Worm (Caenorhabditis elegans): Measurements from ENCODE around the gene sre-54.

The sre-54 gene

DNA sequence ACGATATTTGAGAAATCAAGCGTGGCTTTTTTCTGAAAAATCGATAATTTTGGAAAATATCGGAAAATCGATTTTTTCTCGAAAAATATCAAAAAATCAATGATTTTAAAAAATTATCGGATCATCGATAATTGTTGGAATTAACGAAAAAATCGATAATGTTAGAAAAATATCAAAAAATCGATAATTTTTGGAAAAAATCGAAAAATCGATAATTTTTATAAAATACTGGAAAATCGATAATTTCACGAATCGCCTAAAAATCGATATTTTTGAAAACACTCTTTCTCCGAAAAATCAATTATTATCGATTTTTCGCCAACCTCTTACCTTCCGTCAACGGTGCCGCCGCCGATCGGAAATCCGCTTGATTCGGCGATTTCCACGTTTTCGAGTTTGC is 31.5 kb upstream of the sre-54 start:
- TF ChIP-seq dmd-4 (tag; optimal IDR thresholded peaks at IDR 0.05) (no peak), Y55F3AM.14 (GFP tag; optimal IDR thresholded peaks at IDR 0.05) (no peak), fos-1 (tag; optimal IDR thresholded peaks at IDR 0.05) (no peak), sem-4 (tag; optimal IDR thresholded peaks at IDR 0.05) (no peak), nhr-25 (tag; optimal IDR thresholded peaks at IDR 0.05) (no peak), elt-1 (tag; optimal IDR thresholded peaks at IDR 0.05) (no peak), F13H6.1 (tag; optimal IDR thresholded peaks at IDR 0.05) (no peak), snpc-4 (tag; optimal IDR thresholded peaks at IDR 0.05) (no peak), blmp-1 (tag; optimal IDR thresholded peaks at IDR 0.05; ENCODE audit: insufficient read depth) (no peak), lsy-2 (tag; optimal IDR thresholded peaks at IDR 0.05) (no peak), nhr-237 (tag; optimal IDR thresholded peaks at IDR 0.05) (no peak), ztf-11 (tag; optimal IDR thresholded peaks at IDR 0.05) (no peak), R02D3.7 (tag; optimal IDR thresholded peaks at IDR 0.05) (no peak), nhr-12 (tag; optimal IDR thresholded peaks at IDR 0.05) (no peak), lin-13 (GFP tag; optimal IDR thresholded peaks at IDR 0.05) (no peak), zag-1 (tag; optimal IDR thresholded peaks at IDR 0.05) (no peak), peb-1 (tag; optimal IDR thresholded peaks at IDR 0.05) (no peak)

DNA sequence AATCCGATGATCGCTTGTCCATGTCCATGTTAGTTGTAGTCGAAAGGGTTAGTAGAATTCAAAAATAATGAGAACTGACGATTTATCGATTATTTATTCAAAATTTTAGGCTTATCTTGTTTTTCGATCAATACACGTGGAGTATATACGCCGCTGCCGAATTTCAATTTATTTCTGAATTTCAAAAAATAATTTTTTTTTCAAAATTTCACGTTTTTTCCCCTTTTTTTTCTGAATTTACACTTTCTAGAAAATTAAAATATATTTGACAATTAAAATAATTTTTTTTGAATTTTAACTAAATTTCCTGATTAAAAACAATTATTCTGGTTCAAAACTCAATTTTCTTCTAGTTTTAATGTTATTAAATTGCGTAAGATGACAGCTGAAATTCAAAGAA is 30.4 kb upstream of the sre-54 start, which contains the start of gene C50E10.1:
Gene C50E10.1 (minus strand): TSS at position 101 of the 400 bp plus-strand sequence.
- no peak for TF ChIP-seq nhr-10 (tag; optimal IDR thresholded peaks at IDR 0.05)
- no peak for TF ChIP-seq Y55F3AM.14 (GFP tag; optimal IDR thresholded peaks at IDR 0.05)
- TF ChIP-seq nhr-23 (tag; optimal IDR thresholded peaks at IDR 0.05) = no peak

DNA sequence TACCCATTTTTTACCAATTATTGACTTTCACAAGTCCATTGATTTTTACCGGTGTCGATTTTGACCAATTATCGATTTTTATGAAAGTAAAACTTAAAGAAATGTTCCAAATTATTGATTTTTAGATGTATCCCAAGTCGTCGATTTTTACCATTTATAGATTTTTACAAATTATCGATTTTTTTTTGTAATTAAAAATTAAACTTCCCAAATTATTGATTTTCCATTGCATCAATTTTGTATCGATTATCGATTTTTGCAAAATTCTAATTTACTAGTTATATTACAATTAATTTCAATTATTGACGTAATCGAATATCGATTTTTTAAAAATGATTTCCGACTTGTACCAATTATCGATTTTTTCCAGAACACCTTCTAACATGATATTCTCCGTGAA is 29.6 kb upstream of the sre-54 start, which contains the start of gene sre-50:
Gene sre-50 (plus strand): TSS at position 384 of the 400 bp plus-strand sequence.
- no peak for TF ChIP-seq nhr-237 (tag; optimal IDR thresholded peaks at IDR 0.05)
- no peak for TF ChIP-seq lsy-2 (tag; optimal IDR thresholded peaks at IDR 0.05)
- TF ChIP-seq unc-39 (tag; optimal IDR thresholded peaks at IDR 0.05) = no peak
- TF ChIP-seq egl-27 (tag; optimal IDR thresholded peaks at IDR 0.05) = no peak
- no peak for TF ChIP-seq mab-5 (tag; optimal IDR thresholded peaks at IDR 0.05)
- no peak for TF ChIP-seq mbf-1 (tag; optimal IDR thresholded peaks at IDR 0.05)
- TF ChIP-seq ceh-82 (tag; optimal IDR thresholded peaks at IDR 0.05) = no peak
- TF ChIP-seq Y55F3AM.14 (GFP tag; optimal IDR thresholded peaks at IDR 0.05) = no peak
- TF ChIP-seq aly-2 (tag; optimal IDR thresholded peaks at IDR 0.05) = no peak
- TF ChIP-seq skn-1 (tag; optimal IDR thresholded peaks at IDR 0.05) = no peak
- TF ChIP-seq lin-39 (tag; optimal IDR thresholded peaks at IDR 0.05) = no peak
- no peak for TF ChIP-seq R02D3.7 (tag; optimal IDR thresholded peaks at IDR 0.05)
- TF ChIP-seq dmd-4 (tag; optimal IDR thresholded peaks at IDR 0.05) = no peak
- no peak for TF ChIP-seq ztf-1 (GFP tag; conservative IDR thresholded peaks at IDR 0.05)

ce11 chrII:12309614-12310013 is 23.1 kb upstream of the sre-54 start, which contains the start of gene C50E10.2:
TSS of gene C50E10.2 (minus strand) at chrII:12309714.
- TF ChIP-seq elt-1 (tag; optimal IDR thresholded peaks at IDR 0.05) (no peak), mdl-1 (tag; optimal IDR thresholded peaks at IDR 0.05) (no peak), mbf-1 (tag; optimal IDR thresholded peaks at IDR 0.05) (no peak), C34F6.9 (tag; optimal IDR thresholded peaks at IDR 0.05) (no peak), sma-3 (GFP tag; optimal IDR thresholded peaks at IDR 0.05) (no peak), ztf-4 (tag; optimal IDR thresholded peaks at IDR 0.05) (no peak), nhr-12 (tag; optimal IDR thresholded peaks at IDR 0.05) (no peak), nhr-11 (tag; optimal IDR thresholded peaks at IDR 0.05) (no peak), unc-55 (GFP tag; optimal IDR thresholded peaks at IDR 0.05) (no peak), elt-3 (tag; optimal IDR thresholded peaks at IDR 0.05) (no peak), nhr-77 (tag; optimal IDR thresholded peaks at IDR 0.05) (no peak), mab-5 (tag; optimal IDR thresholded peaks at IDR 0.05) (no peak), unc-62 (GFP tag; optimal IDR thresholded peaks at IDR 0.05) (no peak), Y55F3AM.14 (GFP tag; optimal IDR thresholded peaks at IDR 0.05) (no peak), lin-39 (tag; optimal IDR thresholded peaks at IDR 0.05) (no peak), fos-1 (tag; optimal IDR thresholded peaks at IDR 0.05) (no peak), peb-1 (tag; optimal IDR thresholded peaks at IDR 0.05) (no peak)
